Fruit fly (Drosophila melanogaster) whole organism, embryonic: ENCODE results near the gene Clc.

Source experiments
- Abd-B ChIP-seq: fragments of 200-800 bp; sonication (Bioruptor generic); optimal IDR thresholded peaks from 2 replicates; lab custom pipeline; 2018; ENCODE audit warnings: missing biosample characterization, mild to moderate bottlenecking, missing genetic modification characterization, moderate library complexity
- Bdp1 ChIP-seq: fragments of 200-800 bp; sonication (Bioruptor generic); optimal IDR thresholded peaks from 3 replicates; lab custom pipeline; 2016; ENCODE audit warnings: missing biosample characterization, missing genetic modification characterization
- Blimp-1 ChIP-seq: fragments of 200-800 bp; sonication (Bioruptor generic); optimal IDR thresholded peaks from 3 replicates; lab custom pipeline; 2018; ENCODE audit warnings: missing biosample characterization, missing genetic modification characterization, mild to moderate bottlenecking, moderate library complexity, missing genetic modification reagents
- CG10274 ChIP-seq: fragments of 200-800 bp; sonication (Bioruptor generic); optimal IDR thresholded peaks from 3 replicates; lab custom pipeline; 2017; ENCODE audit warnings: missing biosample characterization, mild to moderate bottlenecking, missing genetic modification characterization
- CG10462 ChIP-seq: fragments of 200-800 bp; sonication (Bioruptor generic); optimal IDR thresholded peaks from 2 replicates; lab custom pipeline; 2016; ENCODE audit warnings: missing biosample characterization, missing genetic modification characterization
- CG11723 ChIP-seq: fragments of 200-800 bp; sonication (Bioruptor generic); optimal IDR thresholded peaks from 2 replicates; lab custom pipeline; 2017; ENCODE audit warnings: missing biosample characterization, mild to moderate bottlenecking, missing genetic modification characterization
- CG12155 ChIP-seq: fragments of 200-800 bp; sonication (Bioruptor generic); optimal IDR thresholded peaks from 3 replicates; lab custom pipeline; 2016; ENCODE audit warnings: missing biosample characterization, missing genetic modification characterization
- CG13123 ChIP-seq: fragments of 200-800 bp; sonication (Bioruptor generic); optimal IDR thresholded peaks from 2 replicates; lab custom pipeline; 2016; ENCODE audit warnings: missing biosample characterization, missing genetic modification characterization
- CG13424 ChIP-seq: fragments of 200-800 bp; sonication (Bioruptor generic); optimal IDR thresholded peaks from 2 replicates; lab custom pipeline; 2019; ENCODE audit warnings: missing biosample characterization, mild to moderate bottlenecking, missing genetic modification characterization, moderate library complexity
- CG14965 ChIP-seq: fragments of 200-800 bp; sonication (Bioruptor generic); optimal IDR thresholded peaks from 2 replicates; lab custom pipeline; 2016; ENCODE audit warnings: missing biosample characterization, missing genetic modification characterization, borderline replicate concordance
- CG15269 ChIP-seq: fragments of 200-800 bp; sonication (Bioruptor generic); optimal IDR thresholded peaks from 2 replicates; lab custom pipeline; 2018; ENCODE audit warnings: missing biosample characterization, mild to moderate bottlenecking, missing genetic modification characterization, moderate library complexity
- CG1647 ChIP-seq: fragments of 200-800 bp; sonication (Bioruptor generic); optimal IDR thresholded peaks from 3 replicates; lab custom pipeline; 2016; ENCODE audit warnings: missing biosample characterization, missing genetic modification characterization
- CG17361 ChIP-seq: fragments of 200-800 bp; sonication (Bioruptor generic); IDR thresholded peaks from 3 replicates; pipeline ENCODE4 v1.3.6; 2022; ENCODE audit warnings: missing biosample characterization, missing genetic modification characterization
- CG18764 ChIP-seq: fragments of 200-800 bp; sonication (Bioruptor generic); optimal IDR thresholded peaks from 3 replicates; lab custom pipeline; 2016; ENCODE audit warnings: missing biosample characterization, missing genetic modification characterization
- CG2116 ChIP-seq: fragments of 200-800 bp; sonication (Bioruptor generic); optimal IDR thresholded peaks from 3 replicates; lab custom pipeline; 2018; ENCODE audit warnings: missing biosample characterization, mild to moderate bottlenecking, missing genetic modification characterization
- CG2202 ChIP-seq: fragments of 200-800 bp; sonication (Bioruptor generic); optimal IDR thresholded peaks from 2 replicates; lab custom pipeline; 2018; ENCODE audit warnings: missing biosample characterization, mild to moderate bottlenecking, missing genetic modification characterization
- CG32772 ChIP-seq: fragments of 200-800 bp; sonication (Bioruptor generic); IDR thresholded peaks from 2 replicates; pipeline ENCODE4 v1.3.6; 2022; ENCODE audit warnings: missing biosample characterization, missing genetic modification characterization
- CG33557 ChIP-seq: fragments of 200-800 bp; sonication (Bioruptor generic); optimal IDR thresholded peaks from 2 replicates; lab custom pipeline; 2019; ENCODE audit warnings: missing biosample characterization, mild to moderate bottlenecking, missing genetic modification characterization, moderate library complexity
- CG43689 ChIP-seq: fragments of 200-800 bp; sonication (Bioruptor generic); IDR thresholded peaks from 2 replicates; pipeline ENCODE4 v1.3.6; 2022; ENCODE audit warnings: missing biosample characterization, missing genetic modification characterization
- CG6254 ChIP-seq: fragments of 200-800 bp; sonication (Bioruptor generic); optimal IDR thresholded peaks from 3 replicates; lab custom pipeline; 2017; ENCODE audit warnings: mild to moderate bottlenecking, missing biosample characterization, missing genetic modification reagents, missing genetic modification characterization
- CG8359 ChIP-seq: fragments of 200-800 bp; sonication (Bioruptor generic); optimal IDR thresholded peaks from 2 replicates; lab custom pipeline; 2017; ENCODE audit warnings: missing biosample characterization, mild to moderate bottlenecking, missing genetic modification characterization, borderline replicate concordance
- CG9797 ChIP-seq: fragments of 200-800 bp; sonication (Bioruptor generic); optimal IDR thresholded peaks from 3 replicates; lab custom pipeline; 2018; ENCODE audit warnings: missing biosample characterization, mild to moderate bottlenecking, missing genetic modification characterization
- CG9817 ChIP-seq: fragments of 200-800 bp; sonication (Bioruptor generic); optimal IDR thresholded peaks from 2 replicates; lab custom pipeline; 2018; ENCODE audit warnings: missing biosample characterization, mild to moderate bottlenecking, missing genetic modification characterization, moderate library complexity
- Hr3 ChIP-seq: fragments of 200-800 bp; sonication (Bioruptor generic); optimal IDR thresholded peaks from 3 replicates; lab custom pipeline; 2016; ENCODE audit warnings: missing biosample characterization, missing genetic modification characterization
- Hr39 ChIP-seq: fragments of >200 bp; optimal IDR thresholded peaks from 2 replicates; lab custom pipeline; 2017
- Hr51 ChIP-seq, 2 experiments: fragments of 200-800 bp; sonication (Bioruptor generic); optimal IDR thresholded peaks; 2 replicates in 1 of 2; 3 replicates in 1 of 2; lab custom pipeline; 2016 to 2018; ENCODE audit warnings: missing biosample characterization in 2 of 2, missing genetic modification characterization in 2 of 2, mild to moderate bottlenecking in 1 of 2, moderate library complexity in 1 of 2
- Lhr ChIP-seq: fragments of 200-800 bp; sonication (Bioruptor generic); optimal IDR thresholded peaks from 3 replicates; lab custom pipeline; 2017; ENCODE audit warnings: mild to moderate bottlenecking, missing biosample characterization, missing genetic modification reagents, missing genetic modification characterization
- MBD-R2 ChIP-seq: fragments of 200-800 bp; sonication (Bioruptor generic); IDR thresholded peaks from 2 replicates; pipeline ENCODE4 v1.3.6; 2022; ENCODE audit warnings: missing biosample characterization, missing genetic modification characterization
- MESR4 ChIP-seq: fragments of 200-800 bp; sonication (Bioruptor generic); optimal IDR thresholded peaks from 2 replicates; lab custom pipeline; 2018; ENCODE audit warnings: missing biosample characterization, mild to moderate bottlenecking, missing genetic modification characterization, moderate library complexity
- Meics ChIP-seq: fragments of 200-800 bp; sonication (Bioruptor generic); optimal IDR thresholded peaks from 2 replicates; lab custom pipeline; 2017; ENCODE audit warnings: missing biosample characterization, mild to moderate bottlenecking, missing genetic modification characterization
- Mrtf ChIP-seq: fragments of 200-800 bp; sonication (Bioruptor generic); IDR thresholded peaks from 3 replicates; pipeline ENCODE4 v1.3.6; 2022; ENCODE audit warnings: missing biosample characterization, missing genetic modification characterization
- NfI ChIP-seq: fragments of 200-800 bp; sonication (Bioruptor generic); optimal IDR thresholded peaks from 3 replicates; lab custom pipeline; 2018; ENCODE audit warnings: missing biosample characterization, mild to moderate bottlenecking, missing genetic modification characterization, moderate library complexity
- Side ChIP-seq: fragments of 200-800 bp; sonication (Bioruptor generic); optimal IDR thresholded peaks from 2 replicates; lab custom pipeline; 2016; ENCODE audit warnings: missing biosample characterization, missing genetic modification characterization
- Sry-β ChIP-seq: fragments of 200-800 bp; sonication (Bioruptor generic); optimal IDR thresholded peaks from 2 replicates; lab custom pipeline; 2018; ENCODE audit warnings: missing biosample characterization, mild to moderate bottlenecking, missing genetic modification characterization, moderate library complexity
- Ssrp ChIP-seq: fragments of 200-800 bp; sonication (Bioruptor generic); optimal IDR thresholded peaks from 2 replicates; lab custom pipeline; 2018; ENCODE audit warnings: missing biosample characterization, mild to moderate bottlenecking, missing genetic modification characterization, moderate library complexity
- Xrp1 ChIP-seq: fragments of 200-800 bp; sonication (Bioruptor generic); IDR thresholded peaks from 2 replicates; pipeline ENCODE4 v1.3.6; 2022; ENCODE audit warnings: missing biosample characterization, missing genetic modification characterization
- crol ChIP-seq: fragments of 200-800 bp; sonication (Bioruptor generic); IDR thresholded peaks from 2 replicates; pipeline ENCODE4 v1.3.6; 2022; ENCODE audit warnings: missing biosample characterization, missing genetic modification characterization
- dpn ChIP-seq, 2 experiments: fragments of 200-800 bp; sonication (Bioruptor generic); optimal IDR thresholded peaks; 3 replicates each; lab custom pipeline; 2016; ENCODE audit warnings: missing biosample characterization in 2 of 2, missing genetic modification characterization in 2 of 2
- fd102C ChIP-seq: fragments of 200-800 bp; sonication (Bioruptor generic); optimal IDR thresholded peaks from 2 replicates; lab custom pipeline; 2018; ENCODE audit warnings: missing biosample characterization, mild to moderate bottlenecking, missing genetic modification characterization, moderate library complexity
- h ChIP-seq: fragments of >200 bp; optimal IDR thresholded peaks from 2 replicates; lab custom pipeline; 2017
- her ChIP-seq: fragments of 200-800 bp; sonication (Bioruptor generic); optimal IDR thresholded peaks from 2 replicates; lab custom pipeline; 2016; ENCODE audit warnings: missing biosample characterization, missing genetic modification characterization
- lbe ChIP-seq: fragments of 200-800 bp; sonication (Bioruptor generic); optimal IDR thresholded peaks from 2 replicates; lab custom pipeline; 2016; ENCODE audit warnings: missing biosample characterization, mild to moderate bottlenecking, missing genetic modification characterization
- lilli ChIP-seq: fragments of 200-800 bp; sonication (Bioruptor generic); optimal IDR thresholded peaks from 3 replicates; lab custom pipeline; 2016; ENCODE audit warnings: missing biosample characterization, missing genetic modification characterization
- lov ChIP-seq, 2 experiments: fragments of 200-800 bp in 1 of 2; fragments of >200 bp in 1 of 2; sonication (Bioruptor generic) in 1 of 2; IDR thresholded peaks in 1 of 2; optimal IDR thresholded peaks in 1 of 2; 2 replicates in 1 of 2; 3 replicates in 1 of 2; pipeline versions ENCODE4 v1.3.6 to Lab custom; 2017 to 2022; ENCODE audit warnings: missing biosample characterization in 1 of 2, missing genetic modification characterization in 1 of 2
- repo ChIP-seq: fragments of 200-800 bp; sonication (Bioruptor generic); optimal IDR thresholded peaks from 2 replicates; lab custom pipeline; 2016; ENCODE audit warnings: missing biosample characterization, missing genetic modification characterization
- sens ChIP-seq: fragments of 200-800 bp; sonication (Bioruptor generic); peaks from one replicate; lab custom pipeline; 2016; ENCODE audit warnings: missing biosample characterization, missing genetic modification characterization
- slbo ChIP-seq: fragments of 200-800 bp; sonication (Bioruptor generic); IDR thresholded peaks from 2 replicates; pipeline ENCODE4 v1.3.6; 2022; ENCODE audit warnings: missing biosample characterization, missing genetic modification characterization
- slp2 ChIP-seq: fragments of 200-800 bp; sonication (Bioruptor generic); optimal IDR thresholded peaks from 2 replicates; lab custom pipeline; 2016; ENCODE audit warnings: missing biosample characterization, missing genetic modification characterization
- so ChIP-seq: fragments of 200-800 bp; sonication (Bioruptor generic); IDR thresholded peaks from 3 replicates; pipeline ENCODE4 v1.3.6; 2022; ENCODE audit warnings: missing biosample characterization, missing genetic modification characterization
- trem ChIP-seq: fragments of 200-800 bp; optimal IDR thresholded peaks from 3 replicates; lab custom pipeline; 2019; ENCODE audit warnings: missing biosample characterization, mild to moderate bottlenecking, missing genetic modification characterization, moderate library complexity
- wdn ChIP-seq: fragments of 200-800 bp; sonication (Bioruptor generic); IDR thresholded peaks from 2 replicates; pipeline ENCODE4 v1.3.6; 2022; ENCODE audit warnings: missing biosample characterization, missing genetic modification characterization
- zf30C ChIP-seq: fragments of 200-800 bp; sonication (Bioruptor generic); optimal IDR thresholded peaks from 3 replicates; lab custom pipeline; 2018; ENCODE audit warnings: missing biosample characterization, mild to moderate bottlenecking, missing genetic modification characterization

The Clc gene

dm6 chr3L:20276615-20277014 is 35.8 kb downstream of the Clc start (continued):
- no peak for TF ChIP-seq lov (optimal IDR thresholded peaks at IDR 0.05; lab: Kevin White, UChicago)
- no peak for TF ChIP-seq lov (GFP tag; IDR thresholded peaks at IDR 0.05; lab: Robert Waterston, UW)
- peak; percentile 42; the same call in 1 of the 2 replicates for TF ChIP-seq CG32772 (GFP tag; lab: Robert Waterston, UW)
- no peak for TF ChIP-seq slp2 (GFP tag; lab: Kevin White, UChicago)
- TF ChIP-seq CG10462 (GFP tag; lab: Kevin White, UChicago): no peak
- peak; percentile 13 for TF ChIP-seq Hr3 (GFP tag; lab: Kevin White, UChicago)
- TF ChIP-seq so: no peak
- TF ChIP-seq Sry-β: no peak
- no peak for TF ChIP-seq MESR4 (GFP tag; lab: Kevin White, UChicago)
- no peak for TF ChIP-seq Bdp1 (GFP tag; lab: Kevin White, UChicago)
- TF ChIP-seq lilli (GFP tag; lab: Kevin White, UChicago): no peak
- no peak for TF ChIP-seq sens (GFP tag; lab: Kevin White, UChicago)
- peak; percentile 39 for TF ChIP-seq CG9817
- TF ChIP-seq Meics (GFP tag; lab: Kevin White, UChicago): peak; percentile 74
- TF ChIP-seq CG10274 (GFP tag; lab: Kevin White, UChicago): no peak
- TF ChIP-seq her (GFP tag; lab: Kevin White, UChicago): no peak
- no peak for TF ChIP-seq CG14965 (GFP tag; lab: Kevin White, UChicago)
- peak; percentile 11 for TF ChIP-seq CG6254
- peak; percentile 34 for TF ChIP-seq NfI
- peak; percentile 18 for TF ChIP-seq Side
- no peak for TF ChIP-seq h (lab: Kevin White, UChicago)
- no peak for TF ChIP-seq CG11723 (GFP tag; lab: Kevin White, UChicago)
- TF ChIP-seq CG43689: no peak
- TF ChIP-seq Hr39: no peak
- TF ChIP-seq MBD-R2 (GFP tag; lab: Robert Waterston, UW): no peak
- no peak for TF ChIP-seq fd102C (GFP tag; lab: Kevin White, UChicago)
- TF ChIP-seq lbe (GFP tag; lab: Kevin White, UChicago): no peak
- no peak for TF ChIP-seq CG18764 (GFP tag; lab: Kevin White, UChicago)
- peak; percentile 52 for TF ChIP-seq CG13424 (tag; lab: Kevin White, UChicago)
- TF ChIP-seq zf30C: no peak
- no peak for TF ChIP-seq CG2202
- peak; percentile 26 for TF ChIP-seq Ssrp
- TF ChIP-seq CG2116 (GFP tag; lab: Kevin White, UChicago): no peak
- no peak for TF ChIP-seq Mrtf (GFP tag; lab: Robert Waterston, UW)
- peak; percentile 8 to 66 for TF ChIP-seq Hr51 (GFP tag; optimal IDR thresholded peaks at IDR 0.05; lab: Kevin White, UChicago)
- no peak for TF ChIP-seq Lhr
- no peak for TF ChIP-seq CG17361 (GFP tag; lab: Robert Waterston, UW)
- peak; percentile 39; the same call in 1 of the 2 replicates for TF ChIP-seq Xrp1 (GFP tag; lab: Robert Waterston, UW)
- no peak for TF ChIP-seq CG8359 (GFP tag; lab: Kevin White, UChicago)
- no peak for TF ChIP-seq Abd-B (GFP tag; lab: Kevin White, UChicago)
- no peak for TF ChIP-seq CG1647 (GFP tag; lab: Kevin White, UChicago)
- no peak for TF ChIP-seq CG33557 (GFP tag; lab: Kevin White, UChicago)
- TF ChIP-seq trem (tag; lab: Kevin White, UChicago): no peak
- TF ChIP-seq CG9797 (GFP tag; lab: Kevin White, UChicago): no peak
- TF ChIP-seq repo (GFP tag; lab: Kevin White, UChicago): no peak
- TF ChIP-seq wdn (GFP tag; lab: Robert Waterston, UW): no peak
- peak; percentile 44 for TF ChIP-seq Blimp-1 (GFP tag; lab: Kevin White, UChicago)
- TF ChIP-seq CG12155 (GFP tag; lab: Kevin White, UChicago): no peak
- TF ChIP-seq crol (GFP tag; lab: Robert Waterston, UW): no peak
- peak; percentile 55 for TF ChIP-seq slbo (GFP tag; lab: Robert Waterston, UW)
- no peak for TF ChIP-seq CG13123 (GFP tag; lab: Kevin White, UChicago)
- TF ChIP-seq CG15269 (tag; lab: Kevin White, UChicago): no peak
- TF ChIP-seq dpn (GFP tag; optimal IDR thresholded peaks at IDR 0.05; lab: Kevin White, UChicago): peak in 1 of 2 experiments; percentile 39
